Worm (Caenorhabditis elegans) whole organism, young adult: Measurements from ENCODE around the gene F58F12.4.

Experiments
- B0336.3 ChIP-seq: fragments of 200-800 bp; sonication (Bioruptor generic); IDR thresholded peaks from 2 replicates; pipeline ENCODE4 v1.3.6; 2022; ENCODE audit warnings: missing genetic modification characterization, missing compliant biosample characterization
- D2030.7 ChIP-seq: fragments of 200-800 bp; sonication (Bioruptor generic); IDR thresholded peaks from 2 replicates; pipeline ENCODE4 v1.3.6; 2022; ENCODE audit warnings: missing genetic modification reagents, missing genetic modification characterization, missing compliant biosample characterization
- F33H1.4 ChIP-seq: fragments of 200-800 bp; sonication (Bioruptor generic); IDR thresholded peaks from 2 replicates; pipeline ENCODE4 v1.3.6; 2022; ENCODE audit warnings: missing genetic modification reagents, missing genetic modification characterization, missing compliant biosample characterization
- F37B4.10 ChIP-seq: fragments of 200-800 bp; sonication (Bioruptor generic); IDR thresholded peaks from 2 replicates; pipeline ENCODE4 v1.3.6; 2022; ENCODE audit warnings: missing genetic modification characterization, missing compliant biosample characterization
- F49E8.2 ChIP-seq: sonication (generic microtip); optimal IDR thresholded peaks from 3 replicates; lab custom pipeline; 2017; ENCODE audit warnings: missing genetic modification characterization, mild to moderate bottlenecking, missing compliant biosample characterization, antibody characterized with exemption, moderate library complexity; ENCODE audit not compliant: insufficient read depth
- F52B5.7 ChIP-seq: sonication (generic microtip); optimal IDR thresholded peaks from 2 replicates; lab custom pipeline; 2016; ENCODE audit warnings: mild to moderate bottlenecking, missing genetic modification characterization, missing compliant biosample characterization
- F57A8.1 ChIP-seq: fragments of 200-800 bp; sonication (Bioruptor generic); optimal IDR thresholded peaks from 2 replicates; lab custom pipeline; 2018; ENCODE audit warnings: mild to moderate bottlenecking, missing genetic modification characterization, moderate library complexity, missing compliant biosample characterization
- K12H6.12 ChIP-seq: fragments of 200-800 bp; sonication (Bioruptor generic); optimal IDR thresholded peaks from 2 replicates; lab custom pipeline; 2018; ENCODE audit warnings: mild to moderate bottlenecking, missing genetic modification characterization, missing compliant biosample characterization
- Y56A3A.18 ChIP-seq: fragments of 200-800 bp; sonication (Bioruptor generic); IDR thresholded peaks from 2 replicates; pipeline ENCODE4 v1.3.6; 2022; ENCODE audit warnings: missing genetic modification reagents, missing genetic modification characterization, missing compliant biosample characterization
- Y79H2A.3 ChIP-seq: fragments of 200-800 bp; sonication (Bioruptor generic); conservative IDR thresholded peaks from 2 replicates; pipeline ENCODE4 v1.3.6; 2022; ENCODE audit warnings: missing genetic modification reagents, missing genetic modification characterization, missing compliant biosample characterization
- Y95B8A.8 ChIP-seq: fragments of 200-800 bp; sonication (Bioruptor generic); IDR thresholded peaks from 2 replicates; pipeline ENCODE4 v1.3.6; 2022; ENCODE audit warnings: missing genetic modification reagents, missing genetic modification characterization, missing compliant biosample characterization
- athp-1 ChIP-seq: sonication (generic microtip); optimal IDR thresholded peaks from 2 replicates; lab custom pipeline; 2017; ENCODE audit warnings: mild to moderate bottlenecking, missing genetic modification characterization, missing compliant biosample characterization
- bed-2 ChIP-seq: fragments of 200-800 bp; sonication (Bioruptor generic); IDR thresholded peaks from 2 replicates; pipeline ENCODE4 v1.3.6; 2022; ENCODE audit warnings: missing genetic modification reagents, missing genetic modification characterization, missing compliant biosample characterization
- ceh-40 ChIP-seq: fragments of 200-800 bp; sonication (Bioruptor generic); IDR thresholded peaks from 2 replicates; pipeline ENCODE4 v1.3.6; 2022; ENCODE audit warnings: missing genetic modification characterization, missing compliant biosample characterization
- ceh-79 ChIP-seq: sonication (generic microtip); optimal IDR thresholded peaks from 2 replicates; lab custom pipeline; 2017; ENCODE audit warnings: mild to moderate bottlenecking, missing genetic modification characterization, missing compliant biosample characterization
- ceh-91 ChIP-seq: fragments of 200-800 bp; sonication (Bioruptor generic); IDR thresholded peaks from 2 replicates; pipeline ENCODE4 v1.3.6; 2022; ENCODE audit warnings: missing genetic modification reagents, missing genetic modification characterization, missing compliant biosample characterization
- chd-7 ChIP-seq: sonication (generic microtip); optimal IDR thresholded peaks from 2 replicates; lab custom pipeline; 2016; ENCODE audit warnings: mild to moderate bottlenecking, missing genetic modification characterization, moderate library complexity, missing compliant biosample characterization
- dox-1 ChIP-seq: fragments of 200-800 bp; sonication (Bioruptor generic); IDR thresholded peaks from 2 replicates; pipeline ENCODE4 v1.3.6; 2022; ENCODE audit warnings: missing genetic modification reagents, missing genetic modification characterization, missing compliant biosample characterization
- dpff-1 ChIP-seq: sonication (generic microtip); optimal IDR thresholded peaks from 2 replicates; lab custom pipeline; 2017; ENCODE audit warnings: mild to moderate bottlenecking, missing genetic modification characterization, missing compliant biosample characterization
- dpl-1 ChIP-seq: fragments of 150-350 bp; optimal IDR thresholded peaks from 2 replicates; lab custom pipeline; 2014; ENCODE audit warnings: missing biosample characterization, missing genetic modification reagents, missing genetic modification characterization
- efl-1 ChIP-seq: fragments of 150-350 bp; optimal IDR thresholded peaks from 2 replicates; lab custom pipeline; 2014; ENCODE audit warnings: missing biosample characterization, missing genetic modification reagents, missing genetic modification characterization
- egl-18 ChIP-seq: fragments of 200-800 bp; sonication (Bioruptor generic); IDR thresholded peaks from 2 replicates; pipeline ENCODE4 v1.3.6; 2022; ENCODE audit warnings: missing genetic modification reagents, missing genetic modification characterization, missing compliant biosample characterization
- ets-4 ChIP-seq: fragments of 200-800 bp; sonication (Bioruptor generic); optimal IDR thresholded peaks from 2 replicates; lab custom pipeline; 2018; ENCODE audit warnings: mild to moderate bottlenecking, missing genetic modification characterization, missing compliant biosample characterization
- hlh-12 ChIP-seq: sonication (generic microtip); optimal IDR thresholded peaks from 2 replicates; lab custom pipeline; 2016; ENCODE audit warnings: missing genetic modification characterization, missing compliant biosample characterization
- hsf-1 ChIP-seq: fragments of 200-800 bp; sonication (Bioruptor generic); IDR thresholded peaks from 2 replicates; pipeline ENCODE4 v1.3.6; 2022; ENCODE audit warnings: missing genetic modification reagents, missing genetic modification characterization, missing compliant biosample characterization
- lag-1 ChIP-seq: fragments of 200-800 bp; sonication (Bioruptor generic); IDR thresholded peaks from 2 replicates; pipeline ENCODE4 v1.3.6; 2022; ENCODE audit warnings: missing genetic modification reagents, missing genetic modification characterization, missing compliant biosample characterization
- lin-35 ChIP-seq, 3 experiments: fragments of 150-350 bp in 2 of 3; sonication (generic microtip) in 1 of 3; optimal IDR thresholded peaks; 2 replicates each; lab custom pipeline; 2014 to 2018; ENCODE audit warnings: missing biosample characterization in 3 of 3, missing genetic modification characterization in 3 of 3, missing genetic modification reagents in 3 of 3
- lin-54 ChIP-seq: fragments of 200-800 bp; sonication (Bioruptor generic); optimal IDR thresholded peaks from 2 replicates; lab custom pipeline; 2018; ENCODE audit warnings: mild to moderate bottlenecking, missing genetic modification characterization, missing compliant biosample characterization
- madf-3 ChIP-seq: fragments of 200-800 bp; sonication (Bioruptor generic); IDR thresholded peaks from 2 replicates; pipeline ENCODE4 v1.3.6; 2022; ENCODE audit warnings: missing genetic modification reagents, missing genetic modification characterization, missing compliant biosample characterization
- madf-6 ChIP-seq: fragments of 200-800 bp; sonication (Bioruptor generic); IDR thresholded peaks from 2 replicates; pipeline ENCODE4 v1.3.6; 2022; ENCODE audit warnings: missing genetic modification reagents, missing genetic modification characterization, missing compliant biosample characterization
- madf-8 ChIP-seq: fragments of 200-800 bp; sonication (Bioruptor generic); conservative IDR thresholded peaks from 2 replicates; pipeline ENCODE4 v1.3.6; 2022; ENCODE audit warnings: missing genetic modification reagents, missing genetic modification characterization, missing compliant biosample characterization
- nfya-2 ChIP-seq: fragments of 200-800 bp; sonication (Bioruptor generic); IDR thresholded peaks from 2 replicates; pipeline ENCODE4 v1.3.6; 2022; ENCODE audit warnings: missing genetic modification reagents, missing genetic modification characterization, missing compliant biosample characterization
- nhr-27 ChIP-seq: fragments of 200-800 bp; sonication (Bioruptor generic); optimal IDR thresholded peaks from 2 replicates; lab custom pipeline; 2018; ENCODE audit warnings: mild to moderate bottlenecking, missing genetic modification characterization, moderate library complexity, missing compliant biosample characterization
- nhr-80 ChIP-seq: sonication (generic microtip); optimal IDR thresholded peaks from 2 replicates; lab custom pipeline; 2016; ENCODE audit warnings: missing genetic modification characterization, missing compliant biosample characterization
- nhr-90 ChIP-seq: sonication (generic microtip); optimal IDR thresholded peaks from 2 replicates; lab custom pipeline; 2016; ENCODE audit warnings: missing genotype, mild to moderate bottlenecking, missing genetic modification characterization, missing compliant biosample characterization
- rec-8 ChIP-seq, 2 experiments: sonication (generic microtip); optimal IDR thresholded peaks; 2 replicates each; lab custom pipeline; 2016; ENCODE audit warnings: mild to moderate bottlenecking in 2 of 2, missing genetic modification characterization in 2 of 2, missing genetic modification reagents in 2 of 2, missing genotype in 2 of 2, missing biosample characterization in 1 of 2, missing compliant biosample characterization in 1 of 2, moderate library complexity in 1 of 2
- sptf-2 ChIP-seq: fragments of 200-800 bp; sonication (Bioruptor generic); optimal IDR thresholded peaks from 2 replicates; lab custom pipeline; 2018; ENCODE audit warnings: mild to moderate bottlenecking, missing genetic modification characterization, missing compliant biosample characterization
- tbx-9 ChIP-seq: sonication (generic microtip); optimal IDR thresholded peaks from 2 replicates; lab custom pipeline; 2016; ENCODE audit warnings: borderline replicate concordance, missing genetic modification characterization, inconsistent platforms, missing compliant biosample characterization
- tlf-1 ChIP-seq: fragments of 200-800 bp; sonication (Bioruptor generic); optimal IDR thresholded peaks from 2 replicates; lab custom pipeline; 2018; ENCODE audit warnings: mild to moderate bottlenecking, missing genetic modification characterization, missing compliant biosample characterization
- unc-130 ChIP-seq: sonication (generic microtip); optimal IDR thresholded peaks from 2 replicates; lab custom pipeline; 2016; ENCODE audit warnings: missing genetic modification reagents, missing genetic modification characterization, missing compliant biosample characterization
- unc-62 ChIP-seq: fragments of 150-350 bp; optimal IDR thresholded peaks from 2 replicates; lab custom pipeline; 2014; ENCODE audit warnings: missing biosample characterization, missing genetic modification reagents, missing genetic modification characterization
- ztf-18 ChIP-seq: sonication (generic microtip); optimal IDR thresholded peaks from 2 replicates; lab custom pipeline; 2016; ENCODE audit warnings: missing genotype, mild to moderate bottlenecking, missing genetic modification characterization, missing compliant biosample characterization
- ztf-28 ChIP-seq: fragments of 200-800 bp; sonication (Bioruptor generic); IDR thresholded peaks from 2 replicates; pipeline ENCODE4 v1.3.6; 2022; ENCODE audit warnings: missing genetic modification reagents, missing genetic modification characterization, missing compliant biosample characterization
- ztf-3 ChIP-seq: fragments of 200-800 bp; sonication (Bioruptor generic); optimal IDR thresholded peaks from 2 replicates; lab custom pipeline; 2018; ENCODE audit warnings: mild to moderate bottlenecking, missing genetic modification characterization, missing compliant biosample characterization
- ztf-6 ChIP-seq: fragments of 200-800 bp; sonication (Bioruptor generic); IDR thresholded peaks from 2 replicates; pipeline ENCODE4 v1.3.6; 2022; ENCODE audit warnings: missing genetic modification reagents, missing genetic modification characterization, missing compliant biosample characterization

F58F12.4 gene

DNA sequence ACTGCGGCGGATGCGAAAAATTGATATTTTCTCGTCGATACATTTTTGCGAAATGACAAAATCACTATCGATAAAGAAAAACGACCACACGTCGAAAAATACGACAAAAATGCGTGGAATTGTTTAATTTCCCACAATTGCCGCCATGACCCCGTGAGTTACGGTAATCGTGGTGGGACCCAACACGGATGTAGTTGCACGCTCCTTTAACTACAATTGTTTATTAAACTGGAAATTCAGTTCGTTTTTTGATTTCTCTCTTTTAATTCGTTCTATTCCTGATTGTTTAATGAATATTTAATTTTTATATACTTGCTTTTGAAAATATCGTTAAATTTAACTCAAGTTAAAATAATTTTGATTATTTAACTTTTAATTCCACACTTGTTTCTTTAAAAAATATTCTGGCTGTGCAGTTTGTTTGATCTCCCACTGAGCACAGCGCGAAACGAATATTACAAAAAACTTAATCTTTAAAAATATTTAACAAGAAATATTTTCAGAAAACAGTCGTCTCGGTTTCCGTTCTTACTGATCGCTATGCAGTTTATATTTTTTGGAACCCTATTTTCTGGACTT, 21.2 kb upstream of the F58F12.4 start, which contains the start of the genes ani-2 and clec-88 (continued):
- TF ChIP-seq lin-54 (GFP tag; lab: Kevin White, UChicago) = peak; percentile 49
- peak; percentile 9 for TF ChIP-seq ztf-18 (tag; lab: Kevin White, UChicago)
- no peak for TF ChIP-seq unc-62 (GFP tag; lab: Kevin White, UChicago)
- peak; percentile 89 for TF ChIP-seq madf-8 (GFP tag; lab: Robert Waterston, UW)
- TF ChIP-seq F52B5.7 (tag; lab: Kevin White, UChicago) = no peak
- TF ChIP-seq lin-35 (GFP tag; optimal IDR thresholded peaks at IDR 0.05; lab: Kevin White, UChicago) = peak in 1 of 3 experiments; percentile 29
- peak; percentile 84 for TF ChIP-seq D2030.7 (GFP tag; lab: Robert Waterston, UW)
- 0 out of 2 replicates have a peak, but pooled peaks have one; percentile 45 for TF ChIP-seq hsf-1 (GFP tag; lab: Robert Waterston, UW)
- no peak for TF ChIP-seq F37B4.10 (GFP tag; lab: Robert Waterston, UW)
- TF ChIP-seq ceh-79 (tag; lab: Kevin White, UChicago) = no peak
- TF ChIP-seq ztf-6 (GFP tag; lab: Robert Waterston, UW) = no peak
- TF ChIP-seq dpl-1 = peak; percentile 76
- TF ChIP-seq ztf-3 (GFP tag; lab: Kevin White, UChicago) = no peak
- TF ChIP-seq dox-1 (GFP tag; lab: Robert Waterston, UW) = peak; percentile 63; the same call in 1 of the 2 replicates
- peak; percentile 96 for TF ChIP-seq F33H1.4 (GFP tag; lab: Robert Waterston, UW)
- TF ChIP-seq nfya-2 (GFP tag; lab: Robert Waterston, UW) = no peak
- peak; percentile 20 for TF ChIP-seq tlf-1 (GFP tag; lab: Kevin White, UChicago)
- TF ChIP-seq sptf-2 (GFP tag; lab: Kevin White, UChicago) = no peak
- peak; percentile 85 for TF ChIP-seq ceh-91 (GFP tag; lab: Robert Waterston, UW)
- TF ChIP-seq bed-2 (GFP tag; lab: Robert Waterston, UW) = no peak
- no peak for TF ChIP-seq nhr-27
- TF ChIP-seq unc-130 (GFP tag; lab: Kevin White, UChicago) = peak; percentile 73
- no peak for TF ChIP-seq K12H6.12 (tag; lab: Kevin White, UChicago)
- TF ChIP-seq ets-4 (GFP tag; lab: Kevin White, UChicago) = no peak
- TF ChIP-seq nhr-80 (tag; lab: Kevin White, UChicago) = no peak
- TF ChIP-seq F49E8.2 (tag; lab: Kevin White, UChicago) = peak; percentile 68
- 0 out of 2 replicates have a peak, but pooled peaks have one; percentile 8 for TF ChIP-seq Y95B8A.8 (GFP tag; lab: Robert Waterston, UW)
- TF ChIP-seq egl-18 = no peak
- 0 out of 2 replicates have a peak, but pooled peaks have one; percentile 23 for TF ChIP-seq madf-3

DNA sequence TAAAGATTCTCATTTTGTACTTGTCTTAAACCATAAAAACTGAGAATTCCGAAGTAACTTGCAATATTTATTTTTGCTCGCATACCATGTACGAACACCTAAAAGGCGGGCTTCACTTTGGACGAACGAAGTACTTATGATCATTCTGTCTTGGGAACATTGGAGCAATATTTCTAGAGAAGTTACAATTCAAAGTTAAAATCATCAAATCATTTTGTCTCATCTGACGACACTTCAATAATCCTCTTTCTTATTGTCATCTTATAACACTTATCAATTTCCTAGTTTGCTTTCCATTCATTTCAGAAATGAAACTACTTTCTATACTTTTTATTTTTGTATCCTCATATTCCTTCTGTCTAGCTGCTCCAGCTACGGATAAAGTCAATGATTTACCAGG, 19.9 kb upstream of the F58F12.4 start, which contains the start of gene ctsa-4.1:
TSS of gene ctsa-4.1 (plus strand) at position 301 of the 400 bp plus-strand sequence.
- TF ChIP-seq D2030.7 (GFP tag; lab: Robert Waterston, UW) (peak; percentile 7; the same call in 1 of the 2 replicates), athp-1 (tag; lab: Kevin White, UChicago) (no peak), B0336.3 (GFP tag; lab: Robert Waterston, UW) (peak; percentile 39; the same call in 1 of the 2 replicates), madf-6 (GFP tag; lab: Robert Waterston, UW) (peak; percentile 49), Y56A3A.18 (no peak; the same call in 1 of the 2 replicates), lin-54 (GFP tag; lab: Kevin White, UChicago) (peak; percentile 24)

DNA sequence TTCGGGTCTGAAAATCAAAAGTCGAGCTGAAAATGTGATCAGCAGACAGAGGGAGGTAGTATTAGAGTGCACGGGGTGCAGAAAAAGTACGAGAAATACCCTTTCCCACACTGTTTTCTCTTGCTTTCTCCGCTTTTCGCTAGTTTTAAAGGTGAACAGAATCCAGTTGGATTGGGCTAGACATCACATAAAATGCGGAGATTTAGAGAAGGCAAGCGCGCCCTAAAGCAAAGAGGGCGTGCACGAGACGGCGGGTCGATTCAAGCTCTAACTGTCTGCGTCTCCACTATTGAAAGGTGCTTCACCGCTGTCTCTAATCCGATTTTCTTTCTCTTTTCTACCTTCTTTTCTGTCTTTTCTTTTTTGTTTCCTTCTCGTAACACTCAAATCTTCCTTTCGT, 16.5 kb upstream of the F58F12.4 start:
- no peak for TF ChIP-seq tbx-9 (tag; lab: Kevin White, UChicago)
- no peak for TF ChIP-seq nfya-2 (GFP tag; lab: Robert Waterston, UW)
- TF ChIP-seq F57A8.1 = no peak
- TF ChIP-seq efl-1 (GFP tag; lab: Kevin White, UChicago) = peak; percentile 57
- TF ChIP-seq chd-7 (tag; lab: Kevin White, UChicago) = peak; percentile 63
- TF ChIP-seq lin-35 (GFP tag; optimal IDR thresholded peaks at IDR 0.05; lab: Kevin White, UChicago) = peak in 1 of 3 experiments; percentile 48
- TF ChIP-seq dox-1 (GFP tag; lab: Robert Waterston, UW) = peak; percentile 94
- TF ChIP-seq nhr-90 (tag; lab: Kevin White, UChicago) = no peak
- no peak for TF ChIP-seq rec-8 (tag; optimal IDR thresholded peaks at IDR 0.05; lab: Kevin White, UChicago)
- TF ChIP-seq lag-1 (GFP tag; lab: Robert Waterston, UW) = no peak
- no peak for TF ChIP-seq Y79H2A.3
- no peak for TF ChIP-seq ceh-40 (GFP tag; lab: Robert Waterston, UW)
- TF ChIP-seq ztf-28 (GFP tag; lab: Robert Waterston, UW) = 0 out of 2 replicates have a peak, but pooled peaks have one; percentile 6
- TF ChIP-seq hlh-12 (tag; lab: Kevin White, UChicago) = no peak
- TF ChIP-seq dpff-1 (tag; lab: Kevin White, UChicago) = no peak
